Worm (Caenorhabditis elegans) whole organism, midembryonic: ENCODE measurements around the gene dsh-2.
"Not testable (repeated sequence)": the region's sequence is repeated elsewhere in the genome, so short reads cannot be mapped to it uniquely, and the experiment has no call there.

Experiments
- T22C8.4 ChIP-seq: fragments of 200-800 bp; sonication (Bioruptor generic); IDR thresholded peaks from 2 replicates; pipeline ENCODE4 v1.3.6; 2022; ENCODE audit warnings: missing genetic modification characterization, missing compliant biosample characterization
- cog-1 ChIP-seq: sonication (generic microtip); optimal IDR thresholded peaks from 2 replicates; lab custom pipeline; 2016; ENCODE audit warnings: missing genetic modification characterization, missing compliant biosample characterization
- flt-1 ChIP-seq: fragments of 200-800 bp; sonication (Bioruptor generic); IDR thresholded peaks from 2 replicates; pipeline ENCODE4 v1.3.6; 2022; ENCODE audit warnings: missing genetic modification characterization, missing compliant biosample characterization
- klf-2 ChIP-seq: fragments of 200-800 bp; sonication (Bioruptor generic); conservative IDR thresholded peaks from 2 replicates; pipeline ENCODE4 v1.3.6; 2022; ENCODE audit warnings: missing genetic modification reagents, missing genetic modification characterization, missing compliant biosample characterization
- med-1 ChIP-seq: sonication (generic microtip); optimal IDR thresholded peaks from 2 replicates; lab custom pipeline; 2017; ENCODE audit warnings: missing genetic modification characterization, mild to moderate bottlenecking, missing compliant biosample characterization, antibody characterized with exemption, missing genetic modification reagents; ENCODE audit not compliant: insufficient read depth
- ref-1 ChIP-seq: fragments of 200-800 bp; sonication (Bioruptor generic); conservative IDR thresholded peaks from 2 replicates; pipeline ENCODE4 v1.3.6; 2022; ENCODE audit warnings: missing genetic modification reagents, missing genetic modification characterization, missing compliant biosample characterization
- tab-1 ChIP-seq: fragments of 200-800 bp; sonication (Bioruptor generic); IDR thresholded peaks from 2 replicates; pipeline ENCODE4 v1.3.6; 2022; ENCODE audit warnings: missing genetic modification characterization, missing compliant biosample characterization
- ztf-23 ChIP-seq: fragments of 200-800 bp; sonication (Bioruptor generic); IDR thresholded peaks from 2 replicates; pipeline ENCODE4 v1.3.6; 2022; ENCODE audit warnings: missing genetic modification reagents, missing genetic modification characterization, missing compliant biosample characterization
- ztf-29 ChIP-seq: fragments of 200-800 bp; sonication (Bioruptor generic); IDR thresholded peaks from 2 replicates; pipeline ENCODE4 v1.3.6; 2022; ENCODE audit warnings: missing genetic modification reagents, missing genetic modification characterization, missing compliant biosample characterization

dsh-2 gene

DNA sequence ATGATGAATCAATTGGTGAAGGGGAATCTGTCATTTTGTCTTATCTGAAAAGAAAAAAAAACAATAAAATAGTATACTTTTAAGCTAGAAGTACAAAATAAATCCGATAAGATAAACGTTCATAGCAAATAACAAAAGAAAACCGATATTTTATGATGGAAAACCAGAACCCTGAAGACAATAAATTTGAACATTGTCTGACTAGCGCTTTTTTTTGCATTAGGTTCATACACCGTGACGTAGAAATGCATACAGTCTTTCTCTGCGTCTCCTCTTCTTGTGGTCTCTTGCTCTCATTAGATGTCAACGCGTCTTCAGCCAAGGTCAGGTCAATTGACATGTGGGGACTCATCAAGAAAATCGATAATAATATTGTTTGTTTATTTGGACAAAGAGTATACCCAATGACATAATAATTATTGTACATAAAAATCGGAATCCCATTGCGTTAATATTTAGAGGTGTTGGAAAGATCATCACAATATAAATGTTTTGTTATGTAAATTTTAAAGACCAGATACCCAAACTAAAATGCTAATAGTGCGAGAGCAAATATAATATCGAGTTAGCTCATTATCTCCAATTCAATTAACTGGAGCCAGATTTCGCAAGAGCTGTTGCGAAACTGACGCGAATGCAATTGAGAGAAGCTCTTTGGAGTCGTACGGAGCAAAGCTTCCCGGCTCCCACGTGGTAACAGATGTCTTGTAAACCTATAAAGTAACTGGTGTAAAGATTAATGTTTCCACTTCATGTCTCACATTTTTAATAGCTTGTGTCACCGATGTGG lies at the start of gene dsh-2:
Gene dsh-2, minus strand, starts transcription at position 51 of the 790 bp plus-strand sequence.
- TF ChIP-seq T22C8.4 (GFP tag; lab: Robert Waterston, UW), result peak; percentile 63; the same call in 1 of the 2 replicates
- no peak for TF ChIP-seq med-1 (GFP tag; lab: Kevin White, UChicago)

- TF ChIP-seq med-1 (GFP tag; lab: Kevin White, UChicago) (no peak), cog-1 (no peak), tab-1 (no peak), ztf-29 (GFP tag; lab: Robert Waterston, UW) (no peak), klf-2 (GFP tag; lab: Robert Waterston, UW) (no peak), flt-1 (GFP tag; lab: Robert Waterston, UW) (no peak), ztf-23 (no peak), ref-1 (GFP tag; lab: Robert Waterston, UW) (no peak), T22C8.4 (GFP tag; lab: Robert Waterston, UW) (no peak)
Measured at ce11 chrII:5130081-5130480, 49.1 kb upstream of the dsh-2 start, which contains the start of gene lgc-56. Gene lgc-56 (plus strand): TSS chrII:5130381.

ce11 chrII:5120612-5121011 lies 39.6 kb upstream of the dsh-2 start:
- no peak for TF ChIP-seq cog-1

ce11 chrII:5115733-5116132 lies 34.8 kb upstream of the dsh-2 start, which contains the start of gene srsy-1:
Gene srsy-1 (plus strand): TSS chrII:5116033.
- TF ChIP-seq cog-1, result no peak
- TF ChIP-seq T22C8.4 (GFP tag; lab: Robert Waterston, UW), result no peak
- TF ChIP-seq klf-2 (GFP tag; lab: Robert Waterston, UW), result no peak
- TF ChIP-seq flt-1 (GFP tag; lab: Robert Waterston, UW), result no peak
- TF ChIP-seq ref-1 (GFP tag; lab: Robert Waterston, UW), result no peak
- TF ChIP-seq med-1 (GFP tag; lab: Kevin White, UChicago), result no peak

ce11 chrII:5115235-5115634 lies 34.3 kb upstream of the dsh-2 start, which contains the start of gene msp-74:
Gene msp-74 (minus strand): TSS chrII:5115335.
- TF ChIP-seq ref-1, ztf-29, T22C8.4 (GFP tag; lab: Robert Waterston, UW): not testable (repeated sequence)

ce11 chrII:5112082-5112481 lies 31.1 kb upstream of the dsh-2 start, which contains the start of gene F09C12.8:
Gene F09C12.8 (plus strand): TSS chrII:5112382.
- TF ChIP-seq ztf-29 (GFP tag; lab: Robert Waterston, UW), result no peak
- TF ChIP-seq flt-1 (GFP tag; lab: Robert Waterston, UW), result no peak
- TF ChIP-seq med-1 (GFP tag; lab: Kevin White, UChicago), result no peak
- TF ChIP-seq klf-2 (GFP tag; lab: Robert Waterston, UW), result no peak
- TF ChIP-seq ref-1 (GFP tag; lab: Robert Waterston, UW), result no peak
- TF ChIP-seq tab-1, result no peak

ce11 chrII:5109693-5110092 lies 28.7 kb upstream of the dsh-2 start, which contains the start of gene F09C12.2:
Gene F09C12.2 (plus strand): TSS chrII:5110012.
- no peak for TF ChIP-seq ztf-29 (GFP tag; lab: Robert Waterston, UW)
- no peak for TF ChIP-seq tab-1
- TF ChIP-seq cog-1, result no peak
- no peak for TF ChIP-seq ztf-23
- TF ChIP-seq klf-2 (GFP tag; lab: Robert Waterston, UW), result no peak
- TF ChIP-seq T22C8.4 (GFP tag; lab: Robert Waterston, UW), result no peak
- TF ChIP-seq flt-1 (GFP tag; lab: Robert Waterston, UW), result no peak
- no peak for TF ChIP-seq med-1 (GFP tag; lab: Kevin White, UChicago)
- no peak for TF ChIP-seq ref-1 (GFP tag; lab: Robert Waterston, UW)

DNA sequence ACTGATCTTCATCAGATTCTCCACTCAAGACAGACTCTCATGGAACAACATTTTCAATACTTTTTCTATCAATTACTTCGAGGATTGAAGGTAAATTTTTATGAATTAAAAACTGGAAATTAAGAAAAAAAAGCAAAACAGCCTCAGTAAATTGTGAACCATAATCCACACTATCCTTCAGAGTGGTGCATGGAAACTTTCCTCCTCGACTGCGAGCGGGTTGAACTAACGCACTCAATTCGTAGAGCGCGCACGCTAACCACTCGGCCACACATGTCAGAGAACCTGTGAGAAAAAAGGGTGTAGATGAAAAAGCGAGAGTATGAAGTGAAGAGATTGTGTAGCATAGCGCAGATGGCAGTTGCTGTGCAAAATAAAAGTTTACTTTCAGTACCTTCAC lies 24.0 kb upstream of the dsh-2 start:
- peak; percentile 90 for TF ChIP-seq med-1 (GFP tag; lab: Kevin White, UChicago)
- TF ChIP-seq ref-1 (GFP tag; lab: Robert Waterston, UW), result peak; percentile 97
- peak; percentile 98 for TF ChIP-seq tab-1
- TF ChIP-seq cog-1, result peak; percentile 91
- peak; percentile 94 for TF ChIP-seq T22C8.4 (GFP tag; lab: Robert Waterston, UW)
- peak; percentile 96 for TF ChIP-seq ztf-23
- TF ChIP-seq flt-1 (GFP tag; lab: Robert Waterston, UW), result peak; percentile 99
- TF ChIP-seq klf-2 (GFP tag; lab: Robert Waterston, UW), result peak; percentile 95
- TF ChIP-seq ztf-29 (GFP tag; lab: Robert Waterston, UW), result peak; percentile 98

- no peak for TF ChIP-seq klf-2 (GFP tag; lab: Robert Waterston, UW)
- TF ChIP-seq T22C8.4 (GFP tag; lab: Robert Waterston, UW), result no peak
- TF ChIP-seq flt-1 (GFP tag; lab: Robert Waterston, UW), result no peak
- no peak for TF ChIP-seq ztf-29 (GFP tag; lab: Robert Waterston, UW)
Measured at ce11 chrII:5103784-5104457, 22.9 kb upstream of the dsh-2 start, which contains the start of the genes C04G6.11 and mpk-2. Gene C04G6.11 (minus strand): TSS chrII:5103834. Gene mpk-2 (plus strand): TSS chrII:5104118.

DNA sequence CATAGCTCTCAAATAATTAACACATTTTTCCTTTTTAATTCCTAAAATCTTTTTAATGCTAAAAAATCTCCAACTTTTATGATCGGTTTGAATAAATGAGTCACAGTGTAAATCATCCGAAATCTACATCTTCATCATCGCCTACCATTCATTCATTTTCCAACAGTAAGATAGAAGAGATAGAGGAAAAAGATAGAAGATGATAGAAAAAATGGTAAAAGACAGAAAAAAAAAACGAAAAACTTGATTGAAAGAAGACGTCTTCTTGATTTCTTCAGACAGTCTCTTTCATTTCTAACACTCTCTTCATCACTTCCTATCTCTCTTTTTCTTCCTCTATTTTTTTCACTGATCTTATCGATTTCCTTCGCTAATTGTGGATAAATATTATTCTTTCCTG lies 22.2 kb upstream of the dsh-2 start:
- TF ChIP-seq klf-2 (GFP tag; lab: Robert Waterston, UW) (no peak), cog-1 (no peak), flt-1 (GFP tag; lab: Robert Waterston, UW) (no peak), med-1 (GFP tag; lab: Kevin White, UChicago) (no peak), T22C8.4 (GFP tag; lab: Robert Waterston, UW) (no peak), ztf-23 (no peak), ref-1 (GFP tag; lab: Robert Waterston, UW) (no peak), ztf-29 (GFP tag; lab: Robert Waterston, UW) (no peak), tab-1 (no peak)
